Worm (Caenorhabditis elegans) whole organism, young adult: ENCODE results near the gene srx-34.

Source experiments
- B0035.1 ChIP-seq: sonication (generic microtip); optimal IDR thresholded peaks from 2 replicates; lab custom pipeline; 2016; ENCODE audit warnings: missing genetic modification characterization, mild to moderate bottlenecking, missing compliant biosample characterization, missing genotype, missing genetic modification reagents
- B0261.1 ChIP-seq: sonication (generic microtip); optimal IDR thresholded peaks from 2 replicates; lab custom pipeline; 2016; ENCODE audit warnings: mild to moderate bottlenecking, missing genetic modification characterization, moderate library complexity, missing compliant biosample characterization
- C06A6.2 ChIP-seq: fragments of 200-800 bp; sonication (Bioruptor generic); conservative IDR thresholded peaks from 2 replicates; pipeline ENCODE4 v1.3.6; 2022; ENCODE audit warnings: missing genetic modification characterization, missing compliant biosample characterization
- C17E4.6 ChIP-seq: fragments of 200-800 bp; sonication (Bioruptor generic); IDR thresholded peaks from 2 replicates; pipeline ENCODE4 v1.3.6; 2022; ENCODE audit warnings: missing genetic modification reagents, missing genetic modification characterization, missing compliant biosample characterization
- D2030.7 ChIP-seq: fragments of 200-800 bp; sonication (Bioruptor generic); IDR thresholded peaks from 2 replicates; pipeline ENCODE4 v1.3.6; 2022; ENCODE audit warnings: missing genetic modification reagents, missing genetic modification characterization, missing compliant biosample characterization
- F10E7.11 ChIP-seq: sonication (generic microtip); optimal IDR thresholded peaks from 2 replicates; lab custom pipeline; 2017; ENCODE audit warnings: mild to moderate bottlenecking, missing genetic modification characterization, moderate library complexity, missing compliant biosample characterization
- F23B12.7 ChIP-seq: sonication (generic microtip); optimal IDR thresholded peaks from 2 replicates; lab custom pipeline; 2017; ENCODE audit warnings: missing genetic modification characterization, mild to moderate bottlenecking, missing compliant biosample characterization, antibody characterized with exemption, moderate library complexity; ENCODE audit not compliant: insufficient read depth
- F52B5.7 ChIP-seq: sonication (generic microtip); optimal IDR thresholded peaks from 2 replicates; lab custom pipeline; 2016; ENCODE audit warnings: mild to moderate bottlenecking, missing genetic modification characterization, missing compliant biosample characterization
- F57A8.1 ChIP-seq: fragments of 200-800 bp; sonication (Bioruptor generic); optimal IDR thresholded peaks from 2 replicates; lab custom pipeline; 2018; ENCODE audit warnings: mild to moderate bottlenecking, missing genetic modification characterization, moderate library complexity, missing compliant biosample characterization
- F57C9.4 ChIP-seq: sonication (generic microtip); optimal IDR thresholded peaks from 2 replicates; lab custom pipeline; 2017; ENCODE audit warnings: mild to moderate bottlenecking, missing genetic modification characterization, missing compliant biosample characterization
- Y53F4B.3 ChIP-seq: fragments of 200-800 bp; sonication (Bioruptor generic); IDR thresholded peaks from 2 replicates; pipeline ENCODE4 v1.3.6; 2022; ENCODE audit warnings: missing genetic modification reagents, missing genetic modification characterization, missing compliant biosample characterization
- Y67H2A.10 ChIP-seq: fragments of 200-800 bp; sonication (Bioruptor generic); conservative IDR thresholded peaks from 2 replicates; pipeline ENCODE4 v1.3.6; 2022; ENCODE audit warnings: missing genetic modification reagents, missing genetic modification characterization, missing compliant biosample characterization
- Y79H2A.3 ChIP-seq: fragments of 200-800 bp; sonication (Bioruptor generic); conservative IDR thresholded peaks from 2 replicates; pipeline ENCODE4 v1.3.6; 2022; ENCODE audit warnings: missing genetic modification reagents, missing genetic modification characterization, missing compliant biosample characterization
- ZK185.1 ChIP-seq: sonication (generic microtip); optimal IDR thresholded peaks from 2 replicates; lab custom pipeline; 2016; ENCODE audit warnings: mild to moderate bottlenecking, missing genetic modification characterization, missing compliant biosample characterization; ENCODE audit not compliant: poor library complexity, severe bottlenecking
- atf-7 ChIP-seq: sonication (generic microtip); optimal IDR thresholded peaks from 2 replicates; lab custom pipeline; 2017; ENCODE audit warnings: mild to moderate bottlenecking, missing genetic modification characterization, missing compliant biosample characterization
- attf-3 ChIP-seq: fragments of 200-800 bp; sonication (Bioruptor generic); conservative IDR thresholded peaks from 2 replicates; pipeline ENCODE4 v1.3.6; 2022; ENCODE audit warnings: missing genetic modification reagents, missing genetic modification characterization, missing compliant biosample characterization
- attf-6 ChIP-seq: fragments of 200-800 bp; sonication (Bioruptor generic); IDR thresholded peaks from 2 replicates; pipeline ENCODE4 v1.3.6; 2022; ENCODE audit warnings: missing genetic modification reagents, missing genetic modification characterization, missing compliant biosample characterization
- bed-1 ChIP-seq: fragments of 200-800 bp; sonication (Bioruptor generic); IDR thresholded peaks from 2 replicates; pipeline ENCODE4 v1.3.6; 2022; ENCODE audit warnings: missing genetic modification reagents, missing genetic modification characterization, missing compliant biosample characterization
- ccch-3 ChIP-seq: fragments of 200-800 bp; sonication (Bioruptor generic); optimal IDR thresholded peaks from 2 replicates; lab custom pipeline; 2018; ENCODE audit warnings: mild to moderate bottlenecking, missing genetic modification characterization, missing compliant biosample characterization
- ceh-91 ChIP-seq: fragments of 200-800 bp; sonication (Bioruptor generic); IDR thresholded peaks from 2 replicates; pipeline ENCODE4 v1.3.6; 2022; ENCODE audit warnings: missing genetic modification reagents, missing genetic modification characterization, missing compliant biosample characterization
- die-1 ChIP-seq: sonication (generic microtip); optimal IDR thresholded peaks from 2 replicates; lab custom pipeline; 2016; ENCODE audit warnings: missing genotype, mild to moderate bottlenecking, missing genetic modification characterization, missing compliant biosample characterization
- dpl-1 ChIP-seq: fragments of 150-350 bp; optimal IDR thresholded peaks from 2 replicates; lab custom pipeline; 2014; ENCODE audit warnings: missing biosample characterization, missing genetic modification reagents, missing genetic modification characterization
- egl-18 ChIP-seq: fragments of 200-800 bp; sonication (Bioruptor generic); IDR thresholded peaks from 2 replicates; pipeline ENCODE4 v1.3.6; 2022; ENCODE audit warnings: missing genetic modification reagents, missing genetic modification characterization, missing compliant biosample characterization
- fkh-3 ChIP-seq: sonication (generic microtip); optimal IDR thresholded peaks from 2 replicates; lab custom pipeline; 2016; ENCODE audit warnings: mild to moderate bottlenecking, missing genetic modification characterization, missing compliant biosample characterization
- hlh-12 ChIP-seq: sonication (generic microtip); optimal IDR thresholded peaks from 2 replicates; lab custom pipeline; 2016; ENCODE audit warnings: missing genetic modification characterization, missing compliant biosample characterization
- hlh-26 ChIP-seq: fragments of 200-800 bp; sonication (Bioruptor generic); conservative IDR thresholded peaks from 2 replicates; pipeline ENCODE4 v1.3.6; 2022; ENCODE audit warnings: missing genetic modification reagents, missing genetic modification characterization, missing compliant biosample characterization
- lag-1 ChIP-seq: fragments of 200-800 bp; sonication (Bioruptor generic); IDR thresholded peaks from 2 replicates; pipeline ENCODE4 v1.3.6; 2022; ENCODE audit warnings: missing genetic modification reagents, missing genetic modification characterization, missing compliant biosample characterization
- let-526 ChIP-seq: fragments of 200-800 bp; sonication (Bioruptor generic); IDR thresholded peaks from 2 replicates; pipeline ENCODE4 v1.3.6; 2022; ENCODE audit warnings: missing genetic modification reagents, missing genetic modification characterization, missing compliant biosample characterization
- lin-26 ChIP-seq: fragments of 200-800 bp; sonication (Bioruptor generic); IDR thresholded peaks from 2 replicates; pipeline ENCODE4 v1.3.6; 2022; ENCODE audit warnings: missing genetic modification reagents, missing genetic modification characterization, missing compliant biosample characterization
- madf-10 ChIP-seq: sonication (generic microtip); optimal IDR thresholded peaks from 2 replicates; lab custom pipeline; 2016; ENCODE audit warnings: mild to moderate bottlenecking, missing genetic modification characterization, missing compliant biosample characterization
- madf-6 ChIP-seq: fragments of 200-800 bp; sonication (Bioruptor generic); IDR thresholded peaks from 2 replicates; pipeline ENCODE4 v1.3.6; 2022; ENCODE audit warnings: missing genetic modification reagents, missing genetic modification characterization, missing compliant biosample characterization
- mel-28 ChIP-seq: sonication (generic microtip); optimal IDR thresholded peaks from 2 replicates; lab custom pipeline; 2016; ENCODE audit warnings: borderline replicate concordance, mild to moderate bottlenecking, missing genetic modification characterization, missing compliant biosample characterization
- mes-4 ChIP-seq: sonication (generic microtip); optimal IDR thresholded peaks from 2 replicates; lab custom pipeline; 2016; ENCODE audit warnings: missing genotype, missing genetic modification characterization, missing compliant biosample characterization
- mxl-1 ChIP-seq: sonication (generic microtip); optimal IDR thresholded peaks from 2 replicates; lab custom pipeline; 2016; ENCODE audit warnings: missing genetic modification characterization, missing compliant biosample characterization
- nfya-1 ChIP-seq: sonication (generic microtip); optimal IDR thresholded peaks from 2 replicates; lab custom pipeline; 2017; ENCODE audit warnings: antibody characterized with exemption, missing compliant biosample characterization, missing genetic modification characterization, borderline replicate concordance; ENCODE audit not compliant: insufficient read depth
- nhr-179 ChIP-seq: sonication (generic microtip); optimal IDR thresholded peaks from 2 replicates; lab custom pipeline; 2016; ENCODE audit warnings: mild to moderate bottlenecking, missing genetic modification characterization, missing compliant biosample characterization
- pbrm-1 ChIP-seq: fragments of 200-800 bp; sonication (Bioruptor generic); IDR thresholded peaks from 2 replicates; pipeline ENCODE4 v1.3.6; 2022; ENCODE audit warnings: missing genetic modification reagents, missing genetic modification characterization, missing compliant biosample characterization
- rcor-1 ChIP-seq: fragments of 200-800 bp; sonication (Bioruptor generic); IDR thresholded peaks from 2 replicates; pipeline ENCODE4 v1.3.6; 2022; ENCODE audit warnings: missing genetic modification reagents, missing genetic modification characterization, missing compliant biosample characterization
- rec-8 ChIP-seq, 2 experiments: sonication (generic microtip); optimal IDR thresholded peaks; 2 replicates each; lab custom pipeline; 2016; ENCODE audit warnings: mild to moderate bottlenecking in 2 of 2, missing genetic modification characterization in 2 of 2, missing genetic modification reagents in 2 of 2, missing genotype in 2 of 2, missing biosample characterization in 1 of 2, missing compliant biosample characterization in 1 of 2, moderate library complexity in 1 of 2
- repo-1 ChIP-seq: sonication (generic microtip); optimal IDR thresholded peaks from 2 replicates; lab custom pipeline; 2017; ENCODE audit warnings: mild to moderate bottlenecking, missing genetic modification characterization, missing compliant biosample characterization
- rpc-1 ChIP-seq, 2 experiments: fragments of 150-350 bp in 1 of 2; sonication (generic microtip) in 1 of 2; optimal IDR thresholded peaks; 2 replicates each; lab custom pipeline; 2014 to 2018; ENCODE audit warnings: missing biosample characterization in 1 of 2, missing genetic modification characterization in 1 of 2, missing genetic modification reagents in 1 of 2, missing genotype in 1 of 2
- tbp1 ChIP-seq: fragments of 200-800 bp; sonication (Bioruptor generic); optimal IDR thresholded peaks from 2 replicates; lab custom pipeline; 2018; ENCODE audit warnings: mild to moderate bottlenecking, missing genetic modification characterization, missing compliant biosample characterization
- tbx-9 ChIP-seq: sonication (generic microtip); optimal IDR thresholded peaks from 2 replicates; lab custom pipeline; 2016; ENCODE audit warnings: borderline replicate concordance, missing genetic modification characterization, inconsistent platforms, missing compliant biosample characterization
- tlf-1 ChIP-seq: fragments of 200-800 bp; sonication (Bioruptor generic); optimal IDR thresholded peaks from 2 replicates; lab custom pipeline; 2018; ENCODE audit warnings: mild to moderate bottlenecking, missing genetic modification characterization, missing compliant biosample characterization
- unc-62 ChIP-seq: fragments of 150-350 bp; optimal IDR thresholded peaks from 2 replicates; lab custom pipeline; 2014; ENCODE audit warnings: missing biosample characterization, missing genetic modification reagents, missing genetic modification characterization
- zfh-2 ChIP-seq: fragments of 200-800 bp; sonication (Bioruptor generic); conservative IDR thresholded peaks from 2 replicates; pipeline ENCODE4 v1.3.6; 2022; ENCODE audit warnings: missing genetic modification reagents, missing genetic modification characterization, missing compliant biosample characterization
- ztf-18 ChIP-seq: sonication (generic microtip); optimal IDR thresholded peaks from 2 replicates; lab custom pipeline; 2016; ENCODE audit warnings: missing genotype, mild to moderate bottlenecking, missing genetic modification characterization, missing compliant biosample characterization
- ztf-25 ChIP-seq: fragments of 200-800 bp; sonication (Bioruptor generic); IDR thresholded peaks from 2 replicates; pipeline ENCODE4 v1.3.6; 2022; ENCODE audit warnings: missing genetic modification reagents, missing genetic modification characterization, missing compliant biosample characterization
- ztf-28 ChIP-seq: fragments of 200-800 bp; sonication (Bioruptor generic); IDR thresholded peaks from 2 replicates; pipeline ENCODE4 v1.3.6; 2022; ENCODE audit warnings: missing genetic modification reagents, missing genetic modification characterization, missing compliant biosample characterization

srx-34 gene

ce11 chrV:7142661-7143060 lies 22.6 kb upstream of the srx-34 start (continued):
- TF ChIP-seq attf-6 (GFP tag; lab: Robert Waterston, UW) (peak; percentile 82), Y67H2A.10 (no peak), tbx-9 (tag; lab: Kevin White, UChicago) (no peak), lag-1 (GFP tag; lab: Robert Waterston, UW) (no peak), F23B12.7 (tag; lab: Kevin White, UChicago) (no peak), atf-7 (peak; percentile 25), egl-18 (GFP tag; lab: Robert Waterston, UW) (no peak), rcor-1 (GFP tag; lab: Robert Waterston, UW) (no peak; the same call in none of the 2 replicates), D2030.7 (GFP tag; lab: Robert Waterston, UW) (peak; percentile 93), F57A8.1 (GFP tag; lab: Kevin White, UChicago) (no peak), nhr-179 (tag; lab: Kevin White, UChicago) (no peak), ZK185.1 (tag; lab: Kevin White, UChicago) (no peak), ccch-3 (GFP tag; lab: Kevin White, UChicago) (no peak), ztf-28 (GFP tag; lab: Robert Waterston, UW) (0 out of 2 replicates have a peak, but pooled peaks have one; percentile 47), mel-28 (tag; lab: Kevin White, UChicago) (no peak), dpl-1 (GFP tag; lab: Kevin White, UChicago) (no peak), mxl-1 (tag; lab: Kevin White, UChicago) (no peak), ceh-91 (no peak), hlh-26 (GFP tag; lab: Robert Waterston, UW) (no peak), F57C9.4 (tag; lab: Kevin White, UChicago) (no peak), F52B5.7 (tag; lab: Kevin White, UChicago) (no peak), mes-4 (no peak), let-526 (no peak), repo-1 (tag; lab: Kevin White, UChicago) (no peak), pbrm-1 (GFP tag; lab: Robert Waterston, UW) (peak; percentile 92), unc-62 (GFP tag; lab: Kevin White, UChicago) (no peak), tbp1 (peak; percentile 76), C17E4.6 (0 out of 2 replicates have a peak, but pooled peaks have one; percentile 47), madf-10 (tag; lab: Kevin White, UChicago) (no peak), B0035.1 (no peak), lin-26 (peak; percentile 75), tlf-1 (GFP tag; lab: Kevin White, UChicago) (peak; percentile 46), rpc-1 (optimal IDR thresholded peaks at IDR 0.05; lab: Kevin White, UChicago) (no peak), rpc-1 (tag; optimal IDR thresholded peaks at IDR 0.05; lab: Kevin White, UChicago) (peak; percentile 6), rec-8 (tag; optimal IDR thresholded peaks at IDR 0.05; lab: Kevin White, UChicago) (peak in 1 of 2 experiments; percentile 3), bed-1 (GFP tag; lab: Robert Waterston, UW) (no peak), nfya-1 (no peak), B0261.1 (tag; lab: Kevin White, UChicago) (no peak), attf-3 (GFP tag; lab: Robert Waterston, UW) (0 out of 2 replicates have a peak, but pooled peaks have one; percentile 29), Y53F4B.3 (GFP tag; lab: Robert Waterston, UW) (no peak), C06A6.2 (GFP tag; lab: Robert Waterston, UW) (no peak), Y79H2A.3 (GFP tag; lab: Robert Waterston, UW) (no peak), ztf-25 (GFP tag; lab: Robert Waterston, UW) (no peak), die-1 (tag; lab: Kevin White, UChicago) (no peak), fkh-3 (peak; percentile 26), madf-6 (GFP tag; lab: Robert Waterston, UW) (peak; percentile 85), F10E7.11 (tag; lab: Kevin White, UChicago) (no peak), ztf-18 (tag; lab: Kevin White, UChicago) (no peak), zfh-2 (GFP tag; lab: Robert Waterston, UW) (no peak), hlh-12 (tag; lab: Kevin White, UChicago) (no peak)
